Fruit fly (Drosophila melanogaster): ENCODE results near the gene oc.

oc gene

DNA sequence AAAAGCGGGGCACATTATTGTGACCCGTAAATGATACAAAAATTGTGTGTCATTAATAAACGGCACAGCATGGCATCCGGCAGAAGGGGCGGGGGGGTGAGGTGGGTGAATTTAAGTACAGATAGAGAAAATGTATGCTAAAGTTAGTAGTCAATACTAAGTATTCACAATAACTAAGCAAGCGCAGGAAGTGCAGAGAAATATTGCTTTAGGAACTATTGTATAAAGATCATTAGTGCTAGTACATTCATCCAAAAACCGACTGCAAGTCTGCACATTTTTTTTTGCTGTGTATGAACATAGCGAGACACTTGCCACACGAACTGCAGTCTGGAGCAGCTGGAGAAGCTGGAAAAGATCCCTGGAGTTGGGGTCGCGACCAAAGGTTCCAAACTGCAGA is 19.0 kb upstream of the oc start (continued):
- TF ChIP-seq Pdp1 (GFP tag; optimal IDR thresholded peaks at IDR 0.05): no peak
- no peak for TF ChIP-seq grn (GFP tag; optimal IDR thresholded peaks at IDR 0.05)
- TF ChIP-seq CG10321 (GFP tag; IDR thresholded peaks at IDR 0.05): no peak
- no peak for TF ChIP-seq CG17359 (tag; optimal IDR thresholded peaks at IDR 0.05)
- no peak for TF ChIP-seq CG8290 (GFP tag; optimal IDR thresholded peaks at IDR 0.05)
- TF ChIP-seq CG8290 (tag; optimal IDR thresholded peaks at IDR 0.05): no peak
- no peak for TF ChIP-seq gsb-n (tag; optimal IDR thresholded peaks at IDR 0.05)
- peak; percentile 1 for TF ChIP-seq CG9727 (GFP tag; optimal IDR thresholded peaks at IDR 0.05)
- TF ChIP-seq CG13624 (GFP tag; optimal IDR thresholded peaks at IDR 0.05): no peak
- no peak for TF ChIP-seq CG14860 (GFP tag; IDR thresholded peaks at IDR 0.05; ENCODE audit: partially characterized antibody)
- peak; percentile 14; the same call in 1 of the 3 replicates for TF ChIP-seq tgo (GFP tag; IDR thresholded peaks at IDR 0.05)
- TF ChIP-seq pb (GFP tag; optimal IDR thresholded peaks at IDR 0.05): no peak
- TF ChIP-seq Bgb (GFP tag; IDR thresholded peaks at IDR 0.05; ENCODE audit: partially characterized antibody): no peak
- no peak for TF ChIP-seq CG10267 (tag; optimal IDR thresholded peaks at IDR 0.05)
- TF ChIP-seq ranshi (GFP tag; IDR thresholded peaks at IDR 0.05): peak; percentile 60; the same call in 1 of the 2 replicates
- TF ChIP-seq stc (GFP tag; IDR thresholded peaks at IDR 0.05): no peak
- TF ChIP-seq sim (GFP tag; IDR thresholded peaks at IDR 0.05): no peak
- TF ChIP-seq CG12155 (GFP tag; optimal IDR thresholded peaks at IDR 0.05): no peak
- TF ChIP-seq tio (GFP tag; optimal IDR thresholded peaks at IDR 0.05): no peak
- no peak for TF ChIP-seq dysf (GFP tag; IDR thresholded peaks at IDR 0.05)
- TF ChIP-seq Dfd (GFP tag; optimal IDR thresholded peaks at IDR 0.05): no peak
- TF ChIP-seq D19B (GFP tag; optimal IDR thresholded peaks at IDR 0.05): no peak
- no peak for TF ChIP-seq tap (tag; optimal IDR thresholded peaks at IDR 0.05)
- no peak for TF ChIP-seq lbe (GFP tag; optimal IDR thresholded peaks at IDR 0.05)
- no peak for TF ChIP-seq CG14050 (GFP tag; IDR thresholded peaks at IDR 0.05)
- TF ChIP-seq Hr39 (optimal IDR thresholded peaks at IDR 0.05): no peak
- TF ChIP-seq CG15479 (GFP tag; optimal IDR thresholded peaks at IDR 0.05): no peak
- TF ChIP-seq CG9215 (GFP tag; IDR thresholded peaks at IDR 0.05): no peak
- TF ChIP-seq pho (GFP tag; optimal IDR thresholded peaks at IDR 0.05): no peak
- TF ChIP-seq CG15696 (tag; optimal IDR thresholded peaks at IDR 0.05): no peak
- no peak for TF ChIP-seq Atf-2 (GFP tag; optimal IDR thresholded peaks at IDR 0.05)
- no peak for TF ChIP-seq YL-1 (GFP tag; optimal IDR thresholded peaks at IDR 0.05)
- TF ChIP-seq Dref (GFP tag; IDR thresholded peaks at IDR 0.05): no peak
- no peak for TF ChIP-seq Atf6 (GFP tag; IDR thresholded peaks at IDR 0.05)
- peak; percentile 60; the same call in 1 of the 3 replicates for TF ChIP-seq ci (GFP tag; IDR thresholded peaks at IDR 0.05)
- no peak for TF ChIP-seq disco-r (GFP tag; optimal IDR thresholded peaks at IDR 0.05)
- TF ChIP-seq caup (GFP tag; optimal IDR thresholded peaks at IDR 0.05; ENCODE audit: severe bottlenecking): no peak
- TF ChIP-seq CG9609 (GFP tag; optimal IDR thresholded peaks at IDR 0.05): no peak
- no peak for TF ChIP-seq Trl (optimal IDR thresholded peaks at IDR 0.05)
- peak; percentile 5 for TF ChIP-seq Trl (GFP tag; optimal IDR thresholded peaks at IDR 0.05)
- no peak for TF ChIP-seq CG15011 (GFP tag; optimal IDR thresholded peaks at IDR 0.05)
- no peak for TF ChIP-seq CG11723 (GFP tag; optimal IDR thresholded peaks at IDR 0.05)
- no peak for TF ChIP-seq hb (GFP tag; IDR thresholded peaks at IDR 0.05; ENCODE audit: partially characterized antibody)
- TF ChIP-seq Dbx (GFP tag; IDR thresholded peaks at IDR 0.05): no peak
- peak; percentile 40; the same call in 1 of the 2 replicates for TF ChIP-seq CG4404 (GFP tag; IDR thresholded peaks at IDR 0.05)
- no peak for TF ChIP-seq CG4707 (GFP tag; optimal IDR thresholded peaks at IDR 0.05)
- TF ChIP-seq CG11085 (GFP tag; IDR thresholded peaks at IDR 0.05): no peak
- no peak for TF ChIP-seq luna (GFP tag; optimal IDR thresholded peaks at IDR 0.05)
- TF ChIP-seq HmgZ (tag; optimal IDR thresholded peaks at IDR 0.05): no peak
- TF ChIP-seq bsh (GFP tag; optimal IDR thresholded peaks at IDR 0.05): peak in 1 of 2 experiments; percentile 56
- no peak for TF ChIP-seq dati (GFP tag; IDR thresholded peaks at IDR 0.05)
- no peak for TF ChIP-seq danr (GFP tag; IDR thresholded peaks at IDR 0.05)
- peak in 1 of 3 experiments; percentile 44 for TF ChIP-seq lola (GFP tag; optimal IDR thresholded peaks at IDR 0.05)
